Worm (Caenorhabditis elegans) whole organism, young adult: Measurements from ENCODE around the gene C26B9.6.

ENCODE experiments used
- B0336.3 ChIP-seq: fragments of 200-800 bp; sonication (Bioruptor generic); IDR thresholded peaks from 2 replicates; pipeline ENCODE4 v1.3.6; 2022; ENCODE audit warnings: missing genetic modification characterization, missing compliant biosample characterization
- C06A6.2 ChIP-seq: fragments of 200-800 bp; sonication (Bioruptor generic); conservative IDR thresholded peaks from 2 replicates; pipeline ENCODE4 v1.3.6; 2022; ENCODE audit warnings: missing genetic modification characterization, missing compliant biosample characterization
- F22D6.2 ChIP-seq: sonication (generic microtip); optimal IDR thresholded peaks from 2 replicates; lab custom pipeline; 2016; ENCODE audit warnings: mild to moderate bottlenecking, missing genetic modification characterization, missing compliant biosample characterization
- F37B4.10 ChIP-seq: fragments of 200-800 bp; sonication (Bioruptor generic); IDR thresholded peaks from 2 replicates; pipeline ENCODE4 v1.3.6; 2022; ENCODE audit warnings: missing genetic modification characterization, missing compliant biosample characterization
- F49E8.2 ChIP-seq: sonication (generic microtip); optimal IDR thresholded peaks from 3 replicates; lab custom pipeline; 2017; ENCODE audit warnings: missing genetic modification characterization, mild to moderate bottlenecking, missing compliant biosample characterization, antibody characterized with exemption, moderate library complexity; ENCODE audit not compliant: insufficient read depth
- F55B11.4 ChIP-seq: sonication (generic microtip); optimal IDR thresholded peaks from 2 replicates; lab custom pipeline; 2016; ENCODE audit warnings: missing compliant biosample characterization, missing genetic modification characterization, borderline replicate concordance; ENCODE audit not compliant: insufficient read depth
- K12H6.12 ChIP-seq: fragments of 200-800 bp; sonication (Bioruptor generic); optimal IDR thresholded peaks from 2 replicates; lab custom pipeline; 2018; ENCODE audit warnings: mild to moderate bottlenecking, missing genetic modification characterization, missing compliant biosample characterization
- Y56A3A.18 ChIP-seq: fragments of 200-800 bp; sonication (Bioruptor generic); IDR thresholded peaks from 2 replicates; pipeline ENCODE4 v1.3.6; 2022; ENCODE audit warnings: missing genetic modification reagents, missing genetic modification characterization, missing compliant biosample characterization
- Y67H2A.10 ChIP-seq: fragments of 200-800 bp; sonication (Bioruptor generic); conservative IDR thresholded peaks from 2 replicates; pipeline ENCODE4 v1.3.6; 2022; ENCODE audit warnings: missing genetic modification reagents, missing genetic modification characterization, missing compliant biosample characterization
- Y79H2A.3 ChIP-seq: fragments of 200-800 bp; sonication (Bioruptor generic); conservative IDR thresholded peaks from 2 replicates; pipeline ENCODE4 v1.3.6; 2022; ENCODE audit warnings: missing genetic modification reagents, missing genetic modification characterization, missing compliant biosample characterization
- ama-1 ChIP-seq, 3 experiments: fragments of 150-350 bp in 1 of 3; sonication (generic microtip) in 2 of 3; optimal IDR thresholded peaks; 2 replicates each; lab custom pipeline; 2014 to 2018; ENCODE audit warnings: missing biosample characterization in 2 of 3, missing genetic modification characterization in 2 of 3, missing genetic modification reagents in 2 of 3
- aptf-2 ChIP-seq: fragments of 200-800 bp; sonication (Bioruptor generic); conservative IDR thresholded peaks from 2 replicates; pipeline ENCODE4 v1.3.6; 2022; ENCODE audit warnings: missing genetic modification reagents, missing genetic modification characterization, missing compliant biosample characterization
- atf-7 ChIP-seq: sonication (generic microtip); optimal IDR thresholded peaks from 2 replicates; lab custom pipeline; 2017; ENCODE audit warnings: mild to moderate bottlenecking, missing genetic modification characterization, missing compliant biosample characterization
- attf-5 ChIP-seq: fragments of 200-800 bp; sonication (Bioruptor generic); optimal IDR thresholded peaks from 2 replicates; lab custom pipeline; 2018; ENCODE audit warnings: mild to moderate bottlenecking, missing genetic modification characterization, missing compliant biosample characterization
- dox-1 ChIP-seq: fragments of 200-800 bp; sonication (Bioruptor generic); IDR thresholded peaks from 2 replicates; pipeline ENCODE4 v1.3.6; 2022; ENCODE audit warnings: missing genetic modification reagents, missing genetic modification characterization, missing compliant biosample characterization
- hlh-12 ChIP-seq: sonication (generic microtip); optimal IDR thresholded peaks from 2 replicates; lab custom pipeline; 2016; ENCODE audit warnings: missing genetic modification characterization, missing compliant biosample characterization
- hlh-26 ChIP-seq: fragments of 200-800 bp; sonication (Bioruptor generic); conservative IDR thresholded peaks from 2 replicates; pipeline ENCODE4 v1.3.6; 2022; ENCODE audit warnings: missing genetic modification reagents, missing genetic modification characterization, missing compliant biosample characterization
- hmg-1.2 ChIP-seq: fragments of 200-800 bp; sonication (Bioruptor generic); IDR thresholded peaks from 2 replicates; pipeline ENCODE4 v1.3.6; 2022; ENCODE audit warnings: missing genetic modification reagents, missing genetic modification characterization, missing compliant biosample characterization
- hmg-20 ChIP-seq: fragments of 200-800 bp; sonication (Bioruptor generic); IDR thresholded peaks from 2 replicates; pipeline ENCODE4 v1.3.6; 2022; ENCODE audit warnings: missing genetic modification reagents, missing genetic modification characterization, missing compliant biosample characterization
- let-526 ChIP-seq: fragments of 200-800 bp; sonication (Bioruptor generic); IDR thresholded peaks from 2 replicates; pipeline ENCODE4 v1.3.6; 2022; ENCODE audit warnings: missing genetic modification reagents, missing genetic modification characterization, missing compliant biosample characterization
- let-607 ChIP-seq, 2 experiments: fragments of 200-800 bp in 1 of 2; sonication (Bioruptor generic) in 1 of 2; sonication (generic microtip) in 1 of 2; optimal IDR thresholded peaks; 2 replicates each; lab custom pipeline; 2016 to 2018; ENCODE audit warnings: mild to moderate bottlenecking in 2 of 2, missing compliant biosample characterization in 2 of 2, missing genetic modification characterization in 2 of 2, moderate library complexity in 2 of 2, missing genotype in 1 of 2
- lin-40 ChIP-seq: sonication (generic microtip); optimal IDR thresholded peaks from 2 replicates; lab custom pipeline; 2016; ENCODE audit warnings: missing genetic modification characterization, mild to moderate bottlenecking, missing compliant biosample characterization, missing genotype, missing genetic modification reagents
- lsl-1 ChIP-seq: fragments of 200-800 bp; sonication (Bioruptor generic); optimal IDR thresholded peaks from 2 replicates; lab custom pipeline; 2018; ENCODE audit warnings: mild to moderate bottlenecking, missing genetic modification characterization, moderate library complexity, missing compliant biosample characterization
- lsy-27 ChIP-seq: sonication (generic microtip); optimal IDR thresholded peaks from 2 replicates; lab custom pipeline; 2017; ENCODE audit warnings: missing genetic modification characterization, mild to moderate bottlenecking, missing compliant biosample characterization, antibody characterized with exemption, missing genotype, borderline replicate concordance; ENCODE audit not compliant: insufficient read depth
- madf-8 ChIP-seq: fragments of 200-800 bp; sonication (Bioruptor generic); conservative IDR thresholded peaks from 2 replicates; pipeline ENCODE4 v1.3.6; 2022; ENCODE audit warnings: missing genetic modification reagents, missing genetic modification characterization, missing compliant biosample characterization
- mel-28 ChIP-seq: sonication (generic microtip); optimal IDR thresholded peaks from 2 replicates; lab custom pipeline; 2016; ENCODE audit warnings: borderline replicate concordance, mild to moderate bottlenecking, missing genetic modification characterization, missing compliant biosample characterization
- mxl-1 ChIP-seq: sonication (generic microtip); optimal IDR thresholded peaks from 2 replicates; lab custom pipeline; 2016; ENCODE audit warnings: missing genetic modification characterization, missing compliant biosample characterization
- nfya-2 ChIP-seq: fragments of 200-800 bp; sonication (Bioruptor generic); IDR thresholded peaks from 2 replicates; pipeline ENCODE4 v1.3.6; 2022; ENCODE audit warnings: missing genetic modification reagents, missing genetic modification characterization, missing compliant biosample characterization
- nhr-120 ChIP-seq: fragments of 200-800 bp; sonication (Bioruptor generic); IDR thresholded peaks from 2 replicates; pipeline ENCODE4 v1.3.6; 2022; ENCODE audit warnings: missing genetic modification characterization, missing compliant biosample characterization
- rpc-1 ChIP-seq, 2 experiments: fragments of 150-350 bp in 1 of 2; sonication (generic microtip) in 1 of 2; optimal IDR thresholded peaks; 2 replicates each; lab custom pipeline; 2014 to 2018; ENCODE audit warnings: missing biosample characterization in 1 of 2, missing genetic modification characterization in 1 of 2, missing genetic modification reagents in 1 of 2, missing genotype in 1 of 2
- sdz-38 ChIP-seq: sonication (generic microtip); optimal IDR thresholded peaks from 2 replicates; lab custom pipeline; 2016; ENCODE audit warnings: missing genotype, missing genetic modification characterization, missing compliant biosample characterization
- tbp1 ChIP-seq: fragments of 200-800 bp; sonication (Bioruptor generic); optimal IDR thresholded peaks from 2 replicates; lab custom pipeline; 2018; ENCODE audit warnings: mild to moderate bottlenecking, missing genetic modification characterization, missing compliant biosample characterization
- tbx-9 ChIP-seq: sonication (generic microtip); optimal IDR thresholded peaks from 2 replicates; lab custom pipeline; 2016; ENCODE audit warnings: borderline replicate concordance, missing genetic modification characterization, inconsistent platforms, missing compliant biosample characterization
- tlf-1 ChIP-seq: fragments of 200-800 bp; sonication (Bioruptor generic); optimal IDR thresholded peaks from 2 replicates; lab custom pipeline; 2018; ENCODE audit warnings: mild to moderate bottlenecking, missing genetic modification characterization, missing compliant biosample characterization
- unc-130 ChIP-seq: sonication (generic microtip); optimal IDR thresholded peaks from 2 replicates; lab custom pipeline; 2016; ENCODE audit warnings: missing genetic modification reagents, missing genetic modification characterization, missing compliant biosample characterization
- unc-62 ChIP-seq: fragments of 150-350 bp; optimal IDR thresholded peaks from 2 replicates; lab custom pipeline; 2014; ENCODE audit warnings: missing biosample characterization, missing genetic modification reagents, missing genetic modification characterization
- zim-3 ChIP-seq: sonication (generic microtip); optimal IDR thresholded peaks from 2 replicates; lab custom pipeline; 2017; ENCODE audit warnings: mild to moderate bottlenecking, missing genetic modification characterization, moderate library complexity, missing compliant biosample characterization
- ztf-18 ChIP-seq: sonication (generic microtip); optimal IDR thresholded peaks from 2 replicates; lab custom pipeline; 2016; ENCODE audit warnings: missing genotype, mild to moderate bottlenecking, missing genetic modification characterization, missing compliant biosample characterization
- ztf-22 ChIP-seq: fragments of 200-800 bp; sonication (Bioruptor generic); optimal IDR thresholded peaks from 2 replicates; lab custom pipeline; 2018; ENCODE audit warnings: mild to moderate bottlenecking, missing genetic modification characterization, moderate library complexity, missing compliant biosample characterization
- ztf-28 ChIP-seq: fragments of 200-800 bp; sonication (Bioruptor generic); IDR thresholded peaks from 2 replicates; pipeline ENCODE4 v1.3.6; 2022; ENCODE audit warnings: missing genetic modification reagents, missing genetic modification characterization, missing compliant biosample characterization
- ztf-3 ChIP-seq: fragments of 200-800 bp; sonication (Bioruptor generic); optimal IDR thresholded peaks from 2 replicates; lab custom pipeline; 2018; ENCODE audit warnings: mild to moderate bottlenecking, missing genetic modification characterization, missing compliant biosample characterization

The C26B9.6 gene

ce11 chrX:5344287-5344686 is 9.0 kb upstream of the C26B9.6 start, which contains the start of gene C26B9.1:
Gene C26B9.1 (plus strand): TSS chrX:5344587.
- no peak for TF ChIP-seq atf-7 (tag; lab: Kevin White, UChicago)
- no peak for TF ChIP-seq hmg-20 (GFP tag; lab: Robert Waterston, UW)
- no peak for TF ChIP-seq madf-8 (GFP tag; lab: Robert Waterston, UW)
- TF ChIP-seq ama-1 (optimal IDR thresholded peaks at IDR 0.05; lab: Kevin White, UChicago): no peak
- no peak for TF ChIP-seq ama-1 (GFP tag; optimal IDR thresholded peaks at IDR 0.05; lab: Kevin White, UChicago)
- no peak for TF ChIP-seq tlf-1 (GFP tag; lab: Kevin White, UChicago)
- TF ChIP-seq Y56A3A.18 (GFP tag; lab: Robert Waterston, UW): no peak
- no peak for TF ChIP-seq lsy-27 (tag; lab: Kevin White, UChicago)
- no peak for TF ChIP-seq dox-1 (GFP tag; lab: Robert Waterston, UW)
- no peak for TF ChIP-seq hlh-26 (GFP tag; lab: Robert Waterston, UW)
- no peak for TF ChIP-seq zim-3 (tag; lab: Kevin White, UChicago)
- TF ChIP-seq lsl-1 (GFP tag; lab: Kevin White, UChicago): no peak
- TF ChIP-seq let-607 (tag; optimal IDR thresholded peaks at IDR 0.05; lab: Kevin White, UChicago): no peak
- TF ChIP-seq ztf-22 (GFP tag; lab: Kevin White, UChicago): no peak
- TF ChIP-seq lin-40 (tag; lab: Kevin White, UChicago): no peak
- TF ChIP-seq let-526 (GFP tag; lab: Robert Waterston, UW): no peak

ce11 chrX:5342007-5342406 is 6.7 kb upstream of the C26B9.6 start, which contains the start of gene C26B9.7:
Gene C26B9.7 (plus strand): TSS chrX:5342307.
- no peak for TF ChIP-seq attf-5
- no peak for TF ChIP-seq Y67H2A.10 (GFP tag; lab: Robert Waterston, UW)
- no peak for TF ChIP-seq C06A6.2
- TF ChIP-seq Y79H2A.3 (GFP tag; lab: Robert Waterston, UW): no peak
- TF ChIP-seq hlh-12: no peak
- TF ChIP-seq unc-62: no peak

ce11 chrX:5339889-5340288 is 4.6 kb upstream of the C26B9.6 start, which contains the start of gene C26B9.2:
Gene C26B9.2 (plus strand): TSS chrX:5340189.
- TF ChIP-seq tbp1 (GFP tag; lab: Kevin White, UChicago): no peak
- no peak for TF ChIP-seq K12H6.12 (tag; lab: Kevin White, UChicago)
- TF ChIP-seq nhr-120 (GFP tag; lab: Robert Waterston, UW): no peak
- TF ChIP-seq rpc-1 (optimal IDR thresholded peaks at IDR 0.05; lab: Kevin White, UChicago): no peak
- TF ChIP-seq rpc-1 (tag; optimal IDR thresholded peaks at IDR 0.05; lab: Kevin White, UChicago): no peak
- no peak for TF ChIP-seq tbx-9
- TF ChIP-seq ztf-28 (GFP tag; lab: Robert Waterston, UW): no peak
- no peak for TF ChIP-seq let-526 (GFP tag; lab: Robert Waterston, UW)
- TF ChIP-seq F22D6.2 (tag; lab: Kevin White, UChicago): no peak
- TF ChIP-seq unc-62: no peak
- no peak for TF ChIP-seq F55B11.4
- TF ChIP-seq ztf-3 (GFP tag; lab: Kevin White, UChicago): no peak
- TF ChIP-seq mxl-1 (tag; lab: Kevin White, UChicago): no peak
- no peak for TF ChIP-seq F49E8.2 (tag; lab: Kevin White, UChicago)

- no peak for TF ChIP-seq F37B4.10
- TF ChIP-seq mel-28: no peak
- TF ChIP-seq atf-7 (tag; lab: Kevin White, UChicago): no peak
- no peak for TF ChIP-seq nfya-2
- TF ChIP-seq madf-8 (GFP tag; lab: Robert Waterston, UW): no peak
- no peak for TF ChIP-seq hmg-1.2 (GFP tag; lab: Robert Waterston, UW)
- TF ChIP-seq aptf-2 (GFP tag; lab: Robert Waterston, UW): no peak
- no peak for TF ChIP-seq sdz-38 (tag; lab: Kevin White, UChicago)
- TF ChIP-seq ztf-18 (tag; lab: Kevin White, UChicago): no peak
- no peak for TF ChIP-seq attf-5
- TF ChIP-seq B0336.3 (GFP tag; lab: Robert Waterston, UW): no peak
- TF ChIP-seq unc-130 (GFP tag; lab: Kevin White, UChicago): no peak
Measured at ce11 chrX:5339357-5339756, 4.1 kb upstream of the C26B9.6 start.
